Worm (Caenorhabditis elegans) whole organism, L3 larva: ENCODE data around the gene mrpl-2.
"Not testable (repeated sequence)": the region's sequence is repeated elsewhere in the genome, so short reads cannot be mapped to it uniquely, and the experiment has no call there.

Experiments used
- daf-12 ChIP-seq: fragments of 150-350 bp; optimal IDR thresholded peaks from 2 replicates; lab custom pipeline; 2014; ENCODE audit warnings: missing biosample characterization, missing genetic modification reagents, missing genetic modification characterization
- nfya-1 ChIP-seq: sonication (generic microtip); optimal IDR thresholded peaks from 2 replicates; lab custom pipeline; 2017; ENCODE audit warnings: missing genetic modification characterization, mild to moderate bottlenecking, missing compliant biosample characterization, antibody characterized with exemption, moderate library complexity; ENCODE audit not compliant: insufficient read depth
- nhr-11 ChIP-seq: fragments of 150-350 bp; optimal IDR thresholded peaks from 2 replicates; lab custom pipeline; 2014; ENCODE audit warnings: missing biosample characterization, missing genetic modification characterization
- nhr-25 ChIP-seq: sonication (generic microtip); optimal IDR thresholded peaks from 2 replicates; lab custom pipeline; 2017; ENCODE audit warnings: missing biosample characterization, missing genetic modification characterization
- nhr-43 ChIP-seq: sonication (generic microtip); optimal IDR thresholded peaks from 2 replicates; lab custom pipeline; 2016; ENCODE audit warnings: mild to moderate bottlenecking, missing genetic modification characterization, missing compliant biosample characterization; ENCODE audit not compliant: poor library complexity, severe bottlenecking
- pha-4 ChIP-seq: fragments of 150-350 bp; optimal IDR thresholded peaks from 2 replicates; lab custom pipeline; 2014; ENCODE audit warnings: missing biosample characterization, missing genetic modification reagents, missing genetic modification characterization

DNA sequence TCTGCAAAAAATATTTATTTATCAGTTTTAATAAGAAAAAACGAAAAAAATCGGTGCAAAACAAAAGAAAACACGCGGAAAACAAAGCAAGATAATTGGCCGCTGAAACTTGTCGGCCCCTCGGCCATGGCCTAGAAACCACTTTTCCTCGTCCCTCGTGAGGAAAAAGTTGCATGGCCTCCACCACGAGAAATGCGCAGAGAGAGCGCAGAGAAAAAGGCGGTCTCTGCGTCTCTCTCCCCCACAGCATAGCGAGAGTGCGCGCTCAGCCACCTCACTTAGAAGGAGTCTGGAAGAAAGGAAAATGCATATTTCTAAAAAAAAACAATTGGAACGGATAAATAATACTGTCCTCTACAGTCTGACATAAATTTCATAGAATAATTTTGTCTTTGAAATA is 40.3 kb downstream of the mrpl-2 start:
- TF ChIP-seq daf-12; pha-4 (tag; lab: Kevin White, UChicago); nhr-25 (tag; lab: Kevin White, UChicago); nhr-11 (tag; lab: Kevin White, UChicago); nfya-1 (tag; lab: Kevin White, UChicago); nhr-43 (tag; lab: Kevin White, UChicago): not testable (repeated sequence)
